Fruit fly (Drosophila melanogaster) whole organism, wandering third instar larva: Measurements from ENCODE around the gene Lamtor5.

ENCODE experiments used
- Abd-B ChIP-seq: fragments of >200 bp; optimal IDR thresholded peaks from 2 replicates; lab custom pipeline; 2017; ENCODE audit warnings: missing biosample characterization, missing genetic modification characterization
- CG32264 ChIP-seq: fragments of 200-800 bp; sonication (Bioruptor generic); optimal IDR thresholded peaks from 2 replicates; lab custom pipeline; 2016; ENCODE audit warnings: missing biosample characterization, missing genetic modification characterization
- CG9705 ChIP-seq: fragments of 200-800 bp; sonication (Bioruptor generic); optimal IDR thresholded peaks from 2 replicates; lab custom pipeline; 2018; ENCODE audit warnings: missing biosample characterization, mild to moderate bottlenecking, missing genetic modification characterization
- CrebA ChIP-seq: fragments of 200-800 bp; sonication (Bioruptor generic); optimal IDR thresholded peaks from 2 replicates; lab custom pipeline; 2016; ENCODE audit warnings: missing biosample characterization, mild to moderate bottlenecking, missing genetic modification characterization, borderline replicate concordance
- Dfd ChIP-seq: fragments of >200 bp; optimal IDR thresholded peaks from 2 replicates; lab custom pipeline; 2017; ENCODE audit warnings: missing biosample characterization, missing genetic modification characterization
- Dif ChIP-seq: fragments of 200-275, 200-300 bp; sonication (Bioruptor generic); optimal IDR thresholded peaks from 2 replicates; lab custom pipeline; 2018; ENCODE audit warnings: missing biosample characterization, missing genetic modification characterization; ENCODE audit not compliant: partially characterized antibody
- GATAd ChIP-seq: sonication (Bioruptor generic); optimal IDR thresholded peaks from 2 replicates; lab custom pipeline; 2016; ENCODE audit warnings: missing biosample characterization, missing genetic modification characterization
- HLH106 ChIP-seq: fragments of 200-800 bp; optimal IDR thresholded peaks from 3 replicates; lab custom pipeline; 2019; ENCODE audit warnings: missing biosample characterization, mild to moderate bottlenecking, missing genetic modification characterization, moderate library complexity
- Hnf4 ChIP-seq: fragments of 200-800 bp; sonication (Bioruptor generic); optimal IDR thresholded peaks from 2 replicates; lab custom pipeline; 2016; ENCODE audit warnings: missing biosample characterization, mild to moderate bottlenecking, missing genetic modification characterization
- Hr78 ChIP-seq: fragments of >200 bp; optimal IDR thresholded peaks from 2 replicates; lab custom pipeline; 2017; ENCODE audit warnings: missing biosample characterization, missing genetic modification characterization
- Hr83 ChIP-seq: fragments of 200-300 bp; sonication (Bioruptor generic); optimal IDR thresholded peaks from 2 replicates; lab custom pipeline; 2016; ENCODE audit warnings: missing biosample characterization, mild to moderate bottlenecking, missing genetic modification characterization, moderate library complexity; ENCODE audit not compliant: poor library complexity, severe bottlenecking
- Jra ChIP-seq: sonication (Bioruptor generic); optimal IDR thresholded peaks from 2 replicates; lab custom pipeline; 2016; ENCODE audit warnings: missing biosample characterization, missing genetic modification characterization
- Mio ChIP-seq: sonication (Bioruptor generic); optimal IDR thresholded peaks from 2 replicates; lab custom pipeline; 2016; ENCODE audit warnings: missing biosample characterization, missing genetic modification characterization
- Myc ChIP-seq: fragments of >200 bp; optimal IDR thresholded peaks from 2 replicates; lab custom pipeline; 2017
- N ChIP-seq: fragments of >200 bp; optimal IDR thresholded peaks from 2 replicates; lab custom pipeline; 2018; ENCODE audit warnings: missing biosample characterization, missing external identifiers, missing genetic modification characterization
- OdsH ChIP-seq: fragments of 200-800 bp; sonication (Bioruptor generic); optimal IDR thresholded peaks from 2 replicates; lab custom pipeline; 2016; ENCODE audit warnings: missing biosample characterization, mild to moderate bottlenecking, missing genetic modification characterization
- Rel ChIP-seq, 2 experiments: fragments of 200-800 bp; sonication (Bioruptor generic) in 1 of 2; optimal IDR thresholded peaks; 2 replicates in 1 of 2; 3 replicates in 1 of 2; lab custom pipeline; 2016 to 2019; ENCODE audit warnings: mild to moderate bottlenecking in 2 of 2, missing biosample characterization in 2 of 2, missing genetic modification characterization in 2 of 2, moderate library complexity in 1 of 2
- Sp1 ChIP-seq: fragments of 200-800 bp; sonication (Bioruptor generic); optimal IDR thresholded peaks from 3 replicates; lab custom pipeline; 2019; ENCODE audit warnings: missing biosample characterization, mild to moderate bottlenecking, missing genetic modification characterization, moderate library complexity
- Vsx2 ChIP-seq: fragments of 200-300, 225-300 bp; sonication (Bioruptor generic); optimal IDR thresholded peaks from 2 replicates; lab custom pipeline; 2018; ENCODE audit warnings: missing biosample characterization, missing genetic modification characterization; ENCODE audit not compliant: partially characterized antibody
- br ChIP-seq: fragments of 200-800 bp; sonication (Bioruptor generic); optimal IDR thresholded peaks from 2 replicates; lab custom pipeline; 2016; ENCODE audit warnings: missing biosample characterization, missing genetic modification characterization
- brk ChIP-seq: fragments of 200-800 bp; sonication (Bioruptor generic); optimal IDR thresholded peaks from 2 replicates; lab custom pipeline; 2016; ENCODE audit warnings: missing biosample characterization, mild to moderate bottlenecking, missing genetic modification characterization
- dl ChIP-seq, 2 experiments: fragments of 175-275, 200-275 bp in 1 of 2; fragments of 200-275 bp in 1 of 2; sonication (Bioruptor generic); optimal IDR thresholded peaks; lab custom pipeline; 2018; ENCODE audit warnings: mild to moderate bottlenecking in 2 of 2, missing biosample characterization in 2 of 2, missing genetic modification characterization in 2 of 2, moderate library complexity in 2 of 2; ENCODE audit not compliant: partially characterized antibody in 2 of 2, insufficient read depth in 1 of 2
- dmrt93B ChIP-seq: fragments of 200-800 bp; sonication (Bioruptor generic); optimal IDR thresholded peaks from 2 replicates; lab custom pipeline; 2018; ENCODE audit warnings: missing biosample characterization, mild to moderate bottlenecking, missing genetic modification characterization
- dsf ChIP-seq: sonication (Bioruptor generic); optimal IDR thresholded peaks from 2 replicates; lab custom pipeline; 2016; ENCODE audit warnings: missing biosample characterization, missing genetic modification characterization, borderline replicate concordance
- ey ChIP-seq: fragments of 200-800 bp; sonication (Bioruptor generic); optimal IDR thresholded peaks from 2 replicates; lab custom pipeline; 2016; ENCODE audit warnings: missing biosample characterization, missing genetic modification characterization
- foxo ChIP-seq, 2 experiments: fragments of 200-800 bp; sonication (Bioruptor generic); optimal IDR thresholded peaks; 2 replicates in 1 of 2; 3 replicates in 1 of 2; lab custom pipeline; 2016 to 2017; ENCODE audit warnings: missing biosample characterization in 2 of 2, missing genetic modification characterization in 2 of 2
- fru ChIP-seq: fragments of 200-800 bp; sonication (Bioruptor generic); optimal IDR thresholded peaks from 3 replicates; lab custom pipeline; 2016; ENCODE audit warnings: missing biosample characterization, mild to moderate bottlenecking, missing genetic modification characterization
- h ChIP-seq: fragments of 200-800 bp; sonication (Bioruptor generic); optimal IDR thresholded peaks from 3 replicates; lab custom pipeline; 2016; ENCODE audit warnings: missing biosample characterization, mild to moderate bottlenecking, missing genetic modification characterization
- jim ChIP-seq: fragments of 175-275, 200-325 bp; sonication (Bioruptor generic); optimal IDR thresholded peaks from 2 replicates; lab custom pipeline; 2016; ENCODE audit warnings: missing biosample characterization, mild to moderate bottlenecking, missing genetic modification characterization
- lola ChIP-seq: fragments of >200 bp; optimal IDR thresholded peaks from 2 replicates; lab custom pipeline; 2017; ENCODE audit warnings: missing biosample characterization, missing genetic modification characterization
- pan ChIP-seq: fragments of >200 bp; optimal IDR thresholded peaks from 2 replicates; lab custom pipeline; 2017
- psq ChIP-seq: fragments of 200-800 bp; sonication (Bioruptor generic); optimal IDR thresholded peaks from 3 replicates; lab custom pipeline; 2017; ENCODE audit warnings: missing biosample characterization, mild to moderate bottlenecking, missing genetic modification characterization, moderate library complexity
- rgr ChIP-seq: fragments of 200-800 bp; sonication (Bioruptor generic); optimal IDR thresholded peaks from 3 replicates; lab custom pipeline; 2016; ENCODE audit warnings: missing biosample characterization, mild to moderate bottlenecking, missing genetic modification characterization
- sage ChIP-seq: fragments of 200-800 bp; sonication (Bioruptor generic); optimal IDR thresholded peaks from 2 replicates; lab custom pipeline; 2016; ENCODE audit warnings: missing biosample characterization, mild to moderate bottlenecking, missing genetic modification characterization
- sv ChIP-seq: fragments of 200-800 bp; sonication (Bioruptor generic); optimal IDR thresholded peaks from 3 replicates; lab custom pipeline; 2016; ENCODE audit warnings: missing biosample characterization, missing genetic modification characterization
- tai ChIP-seq: sonication (Bioruptor generic); optimal IDR thresholded peaks from 2 replicates; lab custom pipeline; 2016; ENCODE audit warnings: missing biosample characterization, missing genetic modification characterization
- usp ChIP-seq: fragments of >200 bp; optimal IDR thresholded peaks from 2 replicates; lab custom pipeline; 2017; ENCODE audit warnings: missing biosample characterization, missing genetic modification characterization
- woc ChIP-seq: sonication (Bioruptor generic); optimal IDR thresholded peaks from 2 replicates; lab custom pipeline; 2016; ENCODE audit warnings: missing biosample characterization, mild to moderate bottlenecking, missing genetic modification characterization

The Lamtor5 gene

DNA sequence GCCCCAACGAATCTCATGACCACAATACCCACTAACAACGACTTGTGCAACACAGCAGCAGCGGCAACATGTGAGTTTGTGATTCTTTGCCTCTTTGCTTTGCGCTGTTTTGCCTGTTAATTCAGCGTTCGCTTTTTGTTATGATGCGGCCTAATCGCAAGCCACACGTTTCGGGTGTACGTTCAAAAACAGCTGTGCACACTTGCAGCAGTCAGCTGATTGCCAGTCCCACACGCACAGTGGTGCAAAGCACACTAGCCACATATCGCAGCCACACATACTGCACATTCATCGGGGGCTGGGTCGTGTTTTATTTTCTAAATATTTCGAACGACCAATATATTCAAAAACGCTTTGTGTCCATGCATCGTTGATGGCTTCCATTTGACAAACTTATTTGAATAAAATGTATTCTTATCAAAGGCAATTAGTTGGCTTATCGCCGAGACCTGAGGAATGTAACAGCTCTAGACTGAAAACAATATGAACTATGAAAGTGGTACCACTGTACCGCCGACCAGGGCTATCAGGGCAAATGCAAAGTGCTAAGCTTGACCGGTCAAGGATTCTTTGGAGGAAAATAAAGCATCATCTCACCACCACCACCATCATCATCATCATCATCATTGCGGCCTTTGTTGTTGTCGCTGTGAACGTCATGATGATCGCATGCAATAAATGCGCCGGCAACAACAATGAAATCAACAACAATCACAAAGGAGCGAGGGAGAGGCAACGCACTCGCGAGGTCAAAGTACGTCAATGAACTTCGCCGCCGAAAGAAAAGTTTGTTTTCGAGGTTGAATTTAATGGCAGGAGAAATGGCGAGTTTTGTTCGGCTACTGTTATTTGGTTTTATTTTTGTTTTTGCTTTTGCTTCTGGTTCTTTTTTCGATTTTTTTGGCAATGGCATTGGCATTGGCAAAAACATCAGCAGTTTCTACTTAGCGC, 32.6 kb downstream of the Lamtor5 start:
- TF ChIP-seq OdsH (GFP tag; lab: Kevin White, UChicago) = peak; percentile 46
- TF ChIP-seq Hr78 = no peak
- TF ChIP-seq HLH106 (tag; lab: Kevin White, UChicago) = peak; percentile 65
- no peak for TF ChIP-seq Dif (GFP tag; lab: Kevin White, UChicago)
- TF ChIP-seq h (GFP tag; lab: Kevin White, UChicago) = peak; percentile 66
- peak; percentile 28 for TF ChIP-seq jim (GFP tag; lab: Kevin White, UChicago)
- TF ChIP-seq woc (GFP tag; lab: Kevin White, UChicago) = peak; percentile 35
- TF ChIP-seq brk (GFP tag; lab: Kevin White, UChicago) = no peak
- no peak for TF ChIP-seq lola (GFP tag; lab: Kevin White, UChicago)
- TF ChIP-seq tai (GFP tag; lab: Kevin White, UChicago) = no peak
- TF ChIP-seq Vsx2 (GFP tag; lab: Kevin White, UChicago) = no peak
- no peak for TF ChIP-seq sage (GFP tag; lab: Kevin White, UChicago)
- no peak for TF ChIP-seq CG32264 (GFP tag; lab: Kevin White, UChicago)
- TF ChIP-seq N (GFP tag; lab: Kevin White, UChicago) = no peak
- TF ChIP-seq ey (GFP tag; lab: Kevin White, UChicago) = peak; percentile 60
- TF ChIP-seq dsf (GFP tag; lab: Kevin White, UChicago) = no peak
- TF ChIP-seq CG9705 (GFP tag; lab: Kevin White, UChicago) = no peak
- TF ChIP-seq br (GFP tag; lab: Kevin White, UChicago) = peak; percentile 64
- TF ChIP-seq Sp1 = peak; percentile 44
- TF ChIP-seq Hr83 (GFP tag; lab: Kevin White, UChicago) = no peak
- TF ChIP-seq CrebA (GFP tag; lab: Kevin White, UChicago) = peak; percentile 43
- TF ChIP-seq Hnf4 = peak; percentile 7
- peak; percentile 78 for TF ChIP-seq fru (GFP tag; lab: Kevin White, UChicago)
- peak; percentile 54 for TF ChIP-seq psq (GFP tag; lab: Kevin White, UChicago)
- TF ChIP-seq usp (GFP tag; lab: Kevin White, UChicago) = no peak
- no peak for TF ChIP-seq Abd-B (GFP tag; lab: Kevin White, UChicago)
- TF ChIP-seq sv (GFP tag; lab: Kevin White, UChicago) = no peak
- no peak for TF ChIP-seq Rel (GFP tag; optimal IDR thresholded peaks at IDR 0.05; lab: Kevin White, UChicago)
- TF ChIP-seq Rel (tag; optimal IDR thresholded peaks at IDR 0.05; lab: Kevin White, UChicago) = peak; percentile 43
- TF ChIP-seq foxo (GFP tag; optimal IDR thresholded peaks at IDR 0.05; lab: Kevin White, UChicago) = peak in 1 of 2 experiments; percentile 70
- TF ChIP-seq dl (GFP tag; optimal IDR thresholded peaks at IDR 0.05; lab: Kevin White, UChicago; ENCODE audit: insufficient read depth in 1 of 2, partially characterized antibody in 2 of 2) = no peak
- no peak for TF ChIP-seq Jra
- TF ChIP-seq rgr = peak; percentile 49
- TF ChIP-seq GATAd (GFP tag; lab: Kevin White, UChicago) = no peak
- no peak for TF ChIP-seq pan (lab: Kevin White, UChicago)
- no peak for TF ChIP-seq Dfd
- TF ChIP-seq Myc (lab: Kevin White, UChicago) = no peak
- no peak for TF ChIP-seq Mio
- peak; percentile 16 for TF ChIP-seq dmrt93B (GFP tag; lab: Kevin White, UChicago)

DNA sequence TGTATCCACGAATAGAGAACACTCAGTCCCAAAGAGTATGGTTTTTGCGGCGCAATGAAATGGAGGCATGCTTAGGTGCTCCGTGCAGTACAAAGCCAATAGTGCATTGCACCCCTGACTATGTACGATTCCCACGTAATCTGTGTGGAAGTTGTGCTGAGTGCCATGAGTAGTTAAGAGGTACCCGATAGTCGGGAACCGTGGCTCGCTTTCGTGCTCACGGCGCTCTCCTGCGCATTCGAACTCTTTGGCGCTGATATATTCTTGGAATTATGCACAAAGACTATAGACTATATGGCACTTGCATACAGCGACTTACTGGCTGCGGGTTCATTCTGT, 34.2 kb downstream of the Lamtor5 start:
- TF ChIP-seq sage (GFP tag; lab: Kevin White, UChicago) (no peak), lola (GFP tag; lab: Kevin White, UChicago) (no peak), pan (lab: Kevin White, UChicago) (peak; percentile 68), Mio (no peak), br (GFP tag; lab: Kevin White, UChicago) (peak; percentile 51), Rel (GFP tag; optimal IDR thresholded peaks at IDR 0.05; lab: Kevin White, UChicago) (no peak), Rel (tag; optimal IDR thresholded peaks at IDR 0.05; lab: Kevin White, UChicago) (peak; percentile 25), GATAd (GFP tag; lab: Kevin White, UChicago) (no peak), tai (GFP tag; lab: Kevin White, UChicago) (no peak), brk (GFP tag; lab: Kevin White, UChicago) (no peak), OdsH (GFP tag; lab: Kevin White, UChicago) (peak; percentile 68), Dif (GFP tag; lab: Kevin White, UChicago) (no peak), h (GFP tag; lab: Kevin White, UChicago) (peak; percentile 88), dsf (GFP tag; lab: Kevin White, UChicago) (no peak), N (GFP tag; lab: Kevin White, UChicago) (no peak), CrebA (GFP tag; lab: Kevin White, UChicago) (no peak), usp (GFP tag; lab: Kevin White, UChicago) (no peak), woc (GFP tag; lab: Kevin White, UChicago) (peak; percentile 78), CG9705 (GFP tag; lab: Kevin White, UChicago) (no peak), jim (GFP tag; lab: Kevin White, UChicago) (no peak), ey (GFP tag; lab: Kevin White, UChicago) (peak; percentile 72), foxo (GFP tag; optimal IDR thresholded peaks at IDR 0.05; lab: Kevin White, UChicago) (peak in 1 of 2 experiments; percentile 78), Jra (no peak), Hnf4 (peak; percentile 47), Abd-B (GFP tag; lab: Kevin White, UChicago) (no peak), Dfd (no peak), psq (GFP tag; lab: Kevin White, UChicago) (peak; percentile 41), Myc (lab: Kevin White, UChicago) (no peak), rgr (peak; percentile 54), fru (GFP tag; lab: Kevin White, UChicago) (peak; percentile 80), Vsx2 (GFP tag; lab: Kevin White, UChicago) (no peak), Hr78 (no peak), dl (GFP tag; optimal IDR thresholded peaks at IDR 0.05; lab: Kevin White, UChicago; ENCODE audit: insufficient read depth in 1 of 2, partially characterized antibody in 2 of 2) (no peak), Hr83 (GFP tag; lab: Kevin White, UChicago) (no peak), dmrt93B (GFP tag; lab: Kevin White, UChicago) (peak; percentile 48), sv (GFP tag; lab: Kevin White, UChicago) (no peak), CG32264 (GFP tag; lab: Kevin White, UChicago) (peak; percentile 1), HLH106 (tag; lab: Kevin White, UChicago) (peak; percentile 63), Sp1 (peak; percentile 47)
